Fruit fly (Drosophila melanogaster) whole organism, embryonic: Measurements from ENCODE around the gene CG11698.

Source experiments
- Aef1 ChIP-seq: fragments of 200-800 bp; sonication (Bioruptor generic); IDR thresholded peaks from 3 replicates; pipeline ENCODE4 v1.3.6; 2022; ENCODE audit warnings: missing biosample characterization, missing genetic modification characterization
- Atf-2 ChIP-seq: fragments of 200-800 bp; sonication (Bioruptor generic); optimal IDR thresholded peaks from 2 replicates; lab custom pipeline; 2016; ENCODE audit warnings: missing biosample characterization, missing genetic modification characterization
- CG10565 ChIP-seq: fragments of 200-800 bp; sonication (Bioruptor generic); optimal IDR thresholded peaks from 3 replicates; lab custom pipeline; 2016; ENCODE audit warnings: missing biosample characterization, mild to moderate bottlenecking, missing genetic modification characterization
- CG1233 ChIP-seq: fragments of 200-800 bp; sonication (Bioruptor generic); optimal IDR thresholded peaks from 4 replicates; lab custom pipeline; 2018; ENCODE audit warnings: missing biosample characterization, mild to moderate bottlenecking, missing genetic modification characterization
- CG12769 ChIP-seq: fragments of 200-800 bp; sonication (Bioruptor generic); optimal IDR thresholded peaks from 2 replicates; lab custom pipeline; 2019; ENCODE audit warnings: missing biosample characterization, mild to moderate bottlenecking, missing genetic modification characterization, moderate library complexity
- CG12942 ChIP-seq: fragments of 200-800 bp; sonication (Bioruptor generic); optimal IDR thresholded peaks from 3 replicates; lab custom pipeline; 2016; ENCODE audit warnings: missing biosample characterization, missing genetic modification characterization
- CG13287 ChIP-seq: fragments of 200-800 bp; sonication (Bioruptor generic); IDR thresholded peaks from 2 replicates; pipeline ENCODE4 v1.3.6; 2022; ENCODE audit warnings: missing biosample characterization, missing genetic modification characterization; ENCODE audit not compliant: partially characterized antibody
- CG13624 ChIP-seq: fragments of 200-800 bp; sonication (Bioruptor generic); optimal IDR thresholded peaks from 2 replicates; lab custom pipeline; 2016; ENCODE audit warnings: missing biosample characterization, missing genetic modification characterization
- CG15514 ChIP-seq: fragments of 200-800 bp; sonication (Bioruptor generic); optimal IDR thresholded peaks from 3 replicates; lab custom pipeline; 2017; ENCODE audit warnings: missing biosample characterization, missing genetic modification characterization, mild to moderate bottlenecking, moderate library complexity, missing genetic modification reagents
- CG30403 ChIP-seq: fragments of 200-800 bp; sonication (Bioruptor generic); optimal IDR thresholded peaks from 3 replicates; lab custom pipeline; 2016; ENCODE audit warnings: missing biosample characterization, missing genetic modification characterization
- CG3065 ChIP-seq: fragments of 200-800 bp; sonication (Bioruptor generic); optimal IDR thresholded peaks from 2 replicates; lab custom pipeline; 2016; ENCODE audit warnings: missing biosample characterization, missing genetic modification characterization
- CG31365 ChIP-seq: fragments of 200-800 bp; sonication (Bioruptor generic); optimal IDR thresholded peaks from 2 replicates; lab custom pipeline; 2018; ENCODE audit warnings: missing biosample characterization, mild to moderate bottlenecking, missing genetic modification characterization
- CG3281 ChIP-seq: fragments of 200-800 bp; sonication (Bioruptor generic); optimal IDR thresholded peaks from 3 replicates; lab custom pipeline; 2017; ENCODE audit warnings: missing biosample characterization, mild to moderate bottlenecking, missing genetic modification characterization
- CG34224 ChIP-seq: fragments of 200-800 bp; sonication (Bioruptor generic); IDR thresholded peaks from 3 replicates; pipeline ENCODE4 v1.3.6; 2022; ENCODE audit warnings: missing biosample characterization, missing genetic modification characterization; ENCODE audit not compliant: partially characterized antibody
- CG34376 ChIP-seq: fragments of 200-800 bp; sonication (Bioruptor generic); optimal IDR thresholded peaks from 2 replicates; lab custom pipeline; 2018; ENCODE audit warnings: missing biosample characterization, mild to moderate bottlenecking, missing genetic modification characterization
- CG7786 ChIP-seq: fragments of 200-800 bp; sonication (Bioruptor generic); optimal IDR thresholded peaks from 2 replicates; lab custom pipeline; 2016; ENCODE audit warnings: missing biosample characterization, missing genetic modification characterization
- CG8924 ChIP-seq: fragments of 200-800 bp; optimal IDR thresholded peaks from 3 replicates; lab custom pipeline; 2019; ENCODE audit warnings: missing biosample characterization, mild to moderate bottlenecking, missing genetic modification characterization, moderate library complexity
- CG9437 ChIP-seq: fragments of 200-800 bp; sonication (Bioruptor generic); optimal IDR thresholded peaks from 2 replicates; lab custom pipeline; 2018; ENCODE audit warnings: missing biosample characterization, mild to moderate bottlenecking, missing genetic modification characterization
- Camta ChIP-seq: fragments of 200-800 bp; sonication (Bioruptor generic); optimal IDR thresholded peaks from 2 replicates; lab custom pipeline; 2016; ENCODE audit warnings: missing biosample characterization, missing genetic modification characterization
- D ChIP-seq, 2 experiments: fragments of 200-800 bp in 1 of 2; fragments of >200 bp in 1 of 2; sonication (Bioruptor generic) in 1 of 2; optimal IDR thresholded peaks; 2 replicates in 1 of 2; 3 replicates in 1 of 2; lab custom pipeline; 2017; ENCODE audit warnings: mild to moderate bottlenecking in 1 of 2, missing biosample characterization in 1 of 2, missing genetic modification characterization in 1 of 2, missing genetic modification reagents in 1 of 2
- Deaf1 ChIP-seq: fragments of 200-800 bp; optimal IDR thresholded peaks from 3 replicates; lab custom pipeline; 2019; ENCODE audit warnings: missing biosample characterization, mild to moderate bottlenecking, missing genetic modification characterization, moderate library complexity
- Eip74EF ChIP-seq, 2 experiments: fragments of 200-800 bp in 1 of 2; fragments of >200 bp in 1 of 2; sonication (Bioruptor generic) in 1 of 2; optimal IDR thresholded peaks; 2 replicates each; lab custom pipeline; 2017 to 2019; ENCODE audit warnings: missing biosample characterization in 2 of 2, missing genetic modification characterization in 2 of 2, mild to moderate bottlenecking in 1 of 2, moderate library complexity in 1 of 2
- Ets97D ChIP-seq: fragments of 200-800 bp; sonication (Bioruptor generic); optimal IDR thresholded peaks from 3 replicates; lab custom pipeline; 2016; ENCODE audit warnings: missing biosample characterization, missing genetic modification characterization
- GATAe ChIP-seq: fragments of 200-800 bp; sonication (Bioruptor generic); conservative IDR thresholded peaks from 2 replicates; pipeline ENCODE4 v1.3.6; 2022; ENCODE audit warnings: missing biosample characterization, missing genetic modification characterization
- HLH3B ChIP-seq: fragments of 200-800 bp; sonication (Bioruptor generic); IDR thresholded peaks from 2 replicates; pipeline ENCODE4 v1.3.6; 2022; ENCODE audit warnings: missing biosample characterization, missing genetic modification characterization
- HLH4C ChIP-seq: fragments of 200-800 bp; sonication (Bioruptor generic); IDR thresholded peaks from 3 replicates; pipeline ENCODE4 v1.3.6; 2022; ENCODE audit warnings: missing biosample characterization, missing genetic modification characterization; ENCODE audit not compliant: partially characterized antibody
- Hr39 ChIP-seq: fragments of >200 bp; optimal IDR thresholded peaks from 2 replicates; lab custom pipeline; 2017
- Opbp ChIP-seq: fragments of 200-800 bp; sonication (Bioruptor generic); IDR thresholded peaks from 3 replicates; pipeline ENCODE4 v1.3.6; 2022; ENCODE audit warnings: missing biosample characterization, missing genetic modification characterization; ENCODE audit not compliant: partially characterized antibody
- Six4 ChIP-seq: fragments of 200-800 bp; sonication (Bioruptor generic); optimal IDR thresholded peaks from 2 replicates; lab custom pipeline; 2016; ENCODE audit warnings: missing biosample characterization, missing genetic modification characterization
- ems ChIP-seq: fragments of 200-800 bp; sonication (Bioruptor generic); optimal IDR thresholded peaks from 3 replicates; lab custom pipeline; 2016; ENCODE audit warnings: missing biosample characterization, missing genetic modification characterization
- en ChIP-seq: fragments of 200-800 bp; sonication (Bioruptor generic); optimal IDR thresholded peaks from 2 replicates; lab custom pipeline; 2016; ENCODE audit warnings: missing biosample characterization, missing genetic modification characterization
- exex ChIP-seq: fragments of 200-800 bp; sonication (Bioruptor generic); optimal IDR thresholded peaks from 4 replicates; lab custom pipeline; 2018; ENCODE audit warnings: missing biosample characterization, mild to moderate bottlenecking, missing genetic modification characterization, moderate library complexity
- gce ChIP-seq: fragments of 200-800 bp; sonication (Bioruptor generic); IDR thresholded peaks from 3 replicates; pipeline ENCODE4 v1.3.6; 2022; ENCODE audit warnings: missing biosample characterization, missing genetic modification characterization
- gfzf ChIP-seq: fragments of 200-800 bp; sonication (Bioruptor generic); optimal IDR thresholded peaks from 2 replicates; lab custom pipeline; 2016; ENCODE audit warnings: missing biosample characterization, mild to moderate bottlenecking, missing genetic modification characterization, moderate library complexity
- gsb ChIP-seq: fragments of 200-800 bp; sonication (Bioruptor generic); IDR thresholded peaks from 2 replicates; pipeline ENCODE4 v1.3.6; 2022; ENCODE audit warnings: missing biosample characterization, missing genetic modification characterization
- h ChIP-seq: fragments of >200 bp; optimal IDR thresholded peaks from 2 replicates; lab custom pipeline; 2017
- insv ChIP-seq, 2 experiments: fragments of 200-800 bp; sonication (Bioruptor generic); optimal IDR thresholded peaks; 3 replicates each; lab custom pipeline; 2016 to 2018; ENCODE audit warnings: missing biosample characterization in 2 of 2, missing genetic modification characterization in 2 of 2
- knrl ChIP-seq: fragments of 200-800 bp; sonication (Bioruptor generic); IDR thresholded peaks from 3 replicates; pipeline ENCODE4 v1.3.6; 2022; ENCODE audit warnings: missing biosample characterization, missing genetic modification characterization; ENCODE audit not compliant: partially characterized antibody
- lmd ChIP-seq: fragments of 200-800 bp; sonication (Bioruptor generic); IDR thresholded peaks from 2 replicates; pipeline ENCODE4 v1.3.6; 2022; ENCODE audit warnings: missing biosample characterization, missing genetic modification characterization
- oc ChIP-seq: fragments of 200-800 bp; sonication (Bioruptor generic); optimal IDR thresholded peaks from 2 replicates; lab custom pipeline; 2018; ENCODE audit warnings: missing biosample characterization, mild to moderate bottlenecking, missing genetic modification characterization, moderate library complexity
- pho ChIP-seq: fragments of 200-800 bp; sonication (Bioruptor generic); optimal IDR thresholded peaks from 2 replicates; lab custom pipeline; 2016; ENCODE audit warnings: missing biosample characterization, missing genetic modification characterization
- sens ChIP-seq: fragments of 200-800 bp; sonication (Bioruptor generic); peaks from one replicate; lab custom pipeline; 2016; ENCODE audit warnings: missing biosample characterization, missing genetic modification characterization
- slbo ChIP-seq: fragments of 200-800 bp; sonication (Bioruptor generic); IDR thresholded peaks from 2 replicates; pipeline ENCODE4 v1.3.6; 2022; ENCODE audit warnings: missing biosample characterization, missing genetic modification characterization
- slou ChIP-seq: fragments of 200-800 bp; sonication (Bioruptor generic); optimal IDR thresholded peaks from 3 replicates; lab custom pipeline; 2016; ENCODE audit warnings: missing biosample characterization, missing genetic modification characterization
- so ChIP-seq: fragments of 200-800 bp; sonication (Bioruptor generic); IDR thresholded peaks from 3 replicates; pipeline ENCODE4 v1.3.6; 2022; ENCODE audit warnings: missing biosample characterization, missing genetic modification characterization
- vfl ChIP-seq: fragments of 200-800 bp; sonication (Bioruptor generic); optimal IDR thresholded peaks from 2 replicates; lab custom pipeline; 2016; ENCODE audit warnings: missing biosample characterization, missing genetic modification characterization
- wdn ChIP-seq: fragments of 200-800 bp; sonication (Bioruptor generic); IDR thresholded peaks from 2 replicates; pipeline ENCODE4 v1.3.6; 2022; ENCODE audit warnings: missing biosample characterization, missing genetic modification characterization

Gene CG11698

dm6 chr3R:8292034-8292433 is 20.0 kb upstream of the CG11698 start, which contains the start of gene CG31463:
CG31463 (plus strand) TSS chr3R:8292335.
- TF ChIP-seq exex (tag; lab: Kevin White, UChicago) (peak; percentile 81), GATAe (GFP tag; lab: Robert Waterston, UW) (0 out of 2 replicates have a peak, but pooled peaks have one; percentile 11), CG34376 (GFP tag; lab: Kevin White, UChicago) (peak; percentile 61), CG8924 (tag; lab: Kevin White, UChicago) (no peak)
- TF ChIP-seq, all 482 proteins: peak for 3

dm6 chr3R:8300928-8301752 is 10.8 kb upstream of the CG11698 start, which contains the start of the genes CG9626 and mRpL1:
CG9626 (minus strand) TSS chr3R:8300978.
mRpL1 (plus strand) TSS chr3R:8301440.
- TF ChIP-seq CG1233 (GFP tag; lab: Kevin White, UChicago) (no peak), HLH3B (GFP tag; lab: Robert Waterston, UW) (no peak), CG13624 (GFP tag; lab: Kevin White, UChicago) (peak; percentile 42), CG10565 (no peak), wdn (no peak), slou (GFP tag; lab: Kevin White, UChicago) (no peak), Camta (peak; percentile 31), gce (GFP tag; lab: Robert Waterston, UW) (no peak), gsb (GFP tag; lab: Robert Waterston, UW) (no peak), CG3281 (GFP tag; lab: Kevin White, UChicago) (no peak), Six4 (GFP tag; lab: Kevin White, UChicago) (no peak), vfl (peak; percentile 43), CG7786 (peak; percentile 9), Hr39 (no peak), pho (GFP tag; lab: Kevin White, UChicago) (peak; percentile 17), oc (no peak), sens (peak; percentile 68), Opbp (GFP tag; lab: Robert Waterston, UW) (peak; percentile 63; the same call in 2 of the 3 replicates), CG12942 (no peak), so (GFP tag; lab: Robert Waterston, UW) (no peak), knrl (GFP tag; lab: Robert Waterston, UW) (no peak), Eip74EF (GFP tag; optimal IDR thresholded peaks at IDR 0.05; lab: Kevin White, UChicago) (no peak), slbo (GFP tag; lab: Robert Waterston, UW) (peak; percentile 49; the same call in 1 of the 2 replicates), CG13287 (GFP tag; lab: Robert Waterston, UW) (peak; percentile 60), lmd (GFP tag; lab: Robert Waterston, UW) (0 out of 2 replicates have a peak, but pooled peaks have one; percentile 12), gfzf (peak; percentile 63), Deaf1 (peak; percentile 58), h (lab: Kevin White, UChicago) (no peak), CG3065 (peak; percentile 6), Aef1 (GFP tag; lab: Robert Waterston, UW) (no peak), CG15514 (GFP tag; lab: Kevin White, UChicago) (peak; percentile 87), insv (GFP tag; optimal IDR thresholded peaks at IDR 0.05; lab: Kevin White, UChicago) (peak in 1 of 2 experiments; percentile 53), CG34224 (GFP tag; lab: Robert Waterston, UW) (peak; percentile 30; the same call in 1 of the 3 replicates), ems (GFP tag; lab: Kevin White, UChicago) (no peak), en (GFP tag; lab: Kevin White, UChicago) (no peak), Atf-2 (no peak), HLH4C (GFP tag; lab: Robert Waterston, UW) (peak; percentile 15; the same call in 1 of the 3 replicates), CG12769 (tag; lab: Kevin White, UChicago) (peak; percentile 41), D (optimal IDR thresholded peaks at IDR 0.05; lab: Kevin White, UChicago) (no peak), D (GFP tag; optimal IDR thresholded peaks at IDR 0.05; lab: Kevin White, UChicago) (no peak), Ets97D (GFP tag; lab: Kevin White, UChicago) (peak; percentile 80), CG9437 (GFP tag; lab: Kevin White, UChicago) (no peak), CG30403 (peak; percentile 12), CG31365 (tag; lab: Kevin White, UChicago) (no peak)
